Fruit fly (Drosophila melanogaster) whole organism, embryonic: ENCODE data around the gene Uxt.
A peak's percentile ranks its signal among the peaks of the same experiment; 100 is the strongest.

ENCODE experiments used
- Ada2b ChIP-seq: fragments of 200-800 bp; sonication (Bioruptor generic); IDR thresholded peaks from 2 replicates; pipeline ENCODE4 v1.3.6; 2022; ENCODE audit warnings: missing biosample characterization, missing genetic modification characterization
- Bgb ChIP-seq: fragments of 200-800 bp; sonication (Bioruptor generic); IDR thresholded peaks from 2 replicates; pipeline ENCODE4 v1.3.6; 2022; ENCODE audit warnings: missing biosample characterization, missing genetic modification characterization; ENCODE audit not compliant: partially characterized antibody
- CG10147 ChIP-seq: fragments of 200-800 bp; sonication (Bioruptor generic); optimal IDR thresholded peaks from 2 replicates; lab custom pipeline; 2019; ENCODE audit warnings: missing biosample characterization, mild to moderate bottlenecking, missing genetic modification characterization, moderate library complexity
- CG10959 ChIP-seq: fragments of 200-800 bp; sonication (Bioruptor generic); IDR thresholded peaks from 2 replicates; pipeline ENCODE4 v1.3.6; 2022; ENCODE audit warnings: missing biosample characterization, missing genetic modification characterization
- CG12744 ChIP-seq: fragments of 200-800 bp; sonication (Bioruptor generic); optimal IDR thresholded peaks from 2 replicates; lab custom pipeline; 2016; ENCODE audit warnings: missing biosample characterization, missing genetic modification characterization
- CG13424 ChIP-seq: fragments of 200-800 bp; sonication (Bioruptor generic); optimal IDR thresholded peaks from 2 replicates; lab custom pipeline; 2019; ENCODE audit warnings: missing biosample characterization, mild to moderate bottlenecking, missing genetic modification characterization, moderate library complexity
- CG16779 ChIP-seq: fragments of 200-800 bp; sonication (Bioruptor generic); IDR thresholded peaks from 2 replicates; pipeline ENCODE4 v1.3.6; 2022; ENCODE audit warnings: missing biosample characterization, missing genetic modification characterization
- CG17802 ChIP-seq: fragments of 200-800 bp; sonication (Bioruptor generic); optimal IDR thresholded peaks from 2 replicates; lab custom pipeline; 2018; ENCODE audit warnings: missing biosample characterization, mild to moderate bottlenecking, missing genetic modification characterization, moderate library complexity
- CG2199 ChIP-seq: fragments of 200-800 bp; sonication (Bioruptor generic); IDR thresholded peaks from 3 replicates; pipeline ENCODE4 v1.3.6; 2022; ENCODE audit warnings: missing biosample characterization, missing genetic modification characterization
- CG30020 ChIP-seq: fragments of 200-800 bp; optimal IDR thresholded peaks from 2 replicates; lab custom pipeline; 2019; ENCODE audit warnings: missing biosample characterization, mild to moderate bottlenecking, missing genetic modification characterization, moderate library complexity
- CG30403 ChIP-seq: fragments of 200-800 bp; sonication (Bioruptor generic); optimal IDR thresholded peaks from 3 replicates; lab custom pipeline; 2016; ENCODE audit warnings: missing biosample characterization, missing genetic modification characterization
- CG34422 ChIP-seq: fragments of 200-800 bp; sonication (Bioruptor generic); IDR thresholded peaks from 3 replicates; pipeline ENCODE4 v1.3.6; 2022; ENCODE audit warnings: missing biosample characterization, missing genetic modification characterization
- CG5953 ChIP-seq: fragments of 200-800 bp; sonication (Bioruptor generic); IDR thresholded peaks from 2 replicates; pipeline ENCODE4 v1.3.6; 2022; ENCODE audit warnings: missing biosample characterization, missing genetic modification characterization
- CG7745 ChIP-seq: fragments of 200-800 bp; sonication (Bioruptor generic); optimal IDR thresholded peaks from 2 replicates; lab custom pipeline; 2018; ENCODE audit warnings: missing biosample characterization, mild to moderate bottlenecking, missing genetic modification characterization, moderate library complexity
- CG9817 ChIP-seq: fragments of 200-800 bp; sonication (Bioruptor generic); optimal IDR thresholded peaks from 2 replicates; lab custom pipeline; 2018; ENCODE audit warnings: missing biosample characterization, mild to moderate bottlenecking, missing genetic modification characterization, moderate library complexity
- CG9932 ChIP-seq: fragments of 200-800 bp; sonication (Bioruptor generic); IDR thresholded peaks from 2 replicates; pipeline ENCODE4 v1.3.6; 2022; ENCODE audit warnings: missing biosample characterization, missing genetic modification characterization
- CHES-1-like ChIP-seq: fragments of 200-800 bp; sonication (Bioruptor generic); optimal IDR thresholded peaks from 2 replicates; lab custom pipeline; 2016; ENCODE audit warnings: missing biosample characterization, missing genetic modification characterization
- Chrac-16 ChIP-seq: fragments of 200-800 bp; sonication (Bioruptor generic); optimal IDR thresholded peaks from 3 replicates; lab custom pipeline; 2016; ENCODE audit warnings: missing biosample characterization, missing genetic modification characterization
- Deaf1 ChIP-seq: fragments of 200-800 bp; optimal IDR thresholded peaks from 3 replicates; lab custom pipeline; 2019; ENCODE audit warnings: missing biosample characterization, mild to moderate bottlenecking, missing genetic modification characterization, moderate library complexity
- Eip74EF ChIP-seq, 2 experiments: fragments of 200-800 bp in 1 of 2; fragments of >200 bp in 1 of 2; sonication (Bioruptor generic) in 1 of 2; optimal IDR thresholded peaks; 2 replicates each; lab custom pipeline; 2017 to 2019; ENCODE audit warnings: missing biosample characterization in 2 of 2, missing genetic modification characterization in 2 of 2, mild to moderate bottlenecking in 1 of 2, moderate library complexity in 1 of 2
- Hmx ChIP-seq: fragments of 200-800 bp; sonication (Bioruptor generic); optimal IDR thresholded peaks from 2 replicates; lab custom pipeline; 2016; ENCODE audit warnings: missing biosample characterization, missing genetic modification characterization
- Hr78 ChIP-seq, 2 experiments: fragments of 200-800 bp in 1 of 2; fragments of >200 bp in 1 of 2; sonication (Bioruptor generic) in 1 of 2; optimal IDR thresholded peaks; 2 replicates each; lab custom pipeline; 2017 to 2019; ENCODE audit warnings: missing biosample characterization in 2 of 2, missing genetic modification characterization in 2 of 2, mild to moderate bottlenecking in 1 of 2, moderate library complexity in 1 of 2
- Jarid2 ChIP-seq: fragments of 200-800 bp; sonication (Bioruptor generic); optimal IDR thresholded peaks from 3 replicates; lab custom pipeline; 2017; ENCODE audit warnings: mild to moderate bottlenecking, missing biosample characterization, missing genetic modification reagents, missing genetic modification characterization
- Mes4 ChIP-seq: fragments of 200-800 bp; sonication (Bioruptor generic); optimal IDR thresholded peaks from 2 replicates; lab custom pipeline; 2016; ENCODE audit warnings: missing biosample characterization, missing genetic modification characterization
- Neu2 ChIP-seq: fragments of 200-800 bp; sonication (Bioruptor generic); optimal IDR thresholded peaks from 3 replicates; lab custom pipeline; 2016; ENCODE audit warnings: missing biosample characterization, missing genetic modification characterization, borderline replicate concordance
- NfI ChIP-seq: fragments of 200-800 bp; sonication (Bioruptor generic); optimal IDR thresholded peaks from 3 replicates; lab custom pipeline; 2018; ENCODE audit warnings: missing biosample characterization, mild to moderate bottlenecking, missing genetic modification characterization, moderate library complexity
- Oaz ChIP-seq: fragments of 200-800 bp; sonication (Bioruptor generic); IDR thresholded peaks from 2 replicates; pipeline ENCODE4 v1.3.6; 2022; ENCODE audit warnings: missing biosample characterization, missing genetic modification characterization
- PHDP ChIP-seq: fragments of 200-800 bp; sonication (Bioruptor generic); optimal IDR thresholded peaks from 3 replicates; lab custom pipeline; 2018; ENCODE audit warnings: missing biosample characterization, mild to moderate bottlenecking, missing genetic modification characterization, moderate library complexity
- YL-1 ChIP-seq: fragments of 200-800 bp; sonication (Bioruptor generic); optimal IDR thresholded peaks from 3 replicates; lab custom pipeline; 2017; ENCODE audit warnings: missing biosample characterization, mild to moderate bottlenecking, missing genetic modification characterization
- bbx ChIP-seq: fragments of 200-800 bp; sonication (Bioruptor generic); IDR thresholded peaks from 2 replicates; pipeline ENCODE4 v1.3.6; 2022; ENCODE audit warnings: missing biosample characterization, missing genetic modification characterization; ENCODE audit not compliant: partially characterized antibody
- bcd ChIP-seq: fragments of 200-800 bp; sonication (Bioruptor generic); optimal IDR thresholded peaks from 2 replicates; lab custom pipeline; 2017; ENCODE audit warnings: missing biosample characterization, mild to moderate bottlenecking, missing genetic modification characterization
- chif ChIP-seq, 2 experiments: fragments of 200-800 bp; sonication (Bioruptor generic); optimal IDR thresholded peaks; 3 replicates each; lab custom pipeline; 2016; ENCODE audit warnings: missing biosample characterization in 2 of 2, missing genetic modification characterization in 2 of 2
- da ChIP-seq: fragments of 200-800 bp; sonication (Bioruptor generic); optimal IDR thresholded peaks from 2 replicates; lab custom pipeline; 2016; ENCODE audit warnings: missing biosample characterization, missing genetic modification characterization
- gem ChIP-seq: fragments of 200-800 bp; sonication (Bioruptor generic); optimal IDR thresholded peaks from 2 replicates; lab custom pipeline; 2019; ENCODE audit warnings: missing biosample characterization, mild to moderate bottlenecking, missing genetic modification characterization, moderate library complexity
- grau ChIP-seq: fragments of 200-800 bp; optimal IDR thresholded peaks from 3 replicates; lab custom pipeline; 2019; ENCODE audit warnings: missing biosample characterization, mild to moderate bottlenecking, missing genetic modification characterization, moderate library complexity
- hbn ChIP-seq: fragments of 200-800 bp; sonication (Bioruptor generic); IDR thresholded peaks from 2 replicates; pipeline ENCODE4 v1.3.6; 2022; ENCODE audit warnings: missing biosample characterization, missing genetic modification characterization; ENCODE audit not compliant: partially characterized antibody
- jumu ChIP-seq: fragments of 200-800 bp; sonication (Bioruptor generic); optimal IDR thresholded peaks from 3 replicates; lab custom pipeline; 2016; ENCODE audit warnings: missing biosample characterization, missing genetic modification characterization
- lilli ChIP-seq: fragments of 200-800 bp; sonication (Bioruptor generic); optimal IDR thresholded peaks from 3 replicates; lab custom pipeline; 2016; ENCODE audit warnings: missing biosample characterization, missing genetic modification characterization
- mam ChIP-seq: fragments of 200-800 bp; sonication (Bioruptor generic); optimal IDR thresholded peaks from 3 replicates; lab custom pipeline; 2016; ENCODE audit warnings: missing biosample characterization, missing genetic modification characterization
- mirr ChIP-seq: fragments of 200-800 bp; sonication (Bioruptor generic); optimal IDR thresholded peaks from 3 replicates; lab custom pipeline; 2018; ENCODE audit warnings: missing biosample characterization, mild to moderate bottlenecking, missing genetic modification characterization
- nerfin-2 ChIP-seq: fragments of 200-800 bp; sonication (Bioruptor generic); IDR thresholded peaks from 2 replicates; pipeline ENCODE4 v1.3.6; 2022; ENCODE audit warnings: missing biosample characterization, missing genetic modification characterization; ENCODE audit not compliant: partially characterized antibody
- pita ChIP-seq: fragments of 200-800 bp; sonication (Bioruptor generic); optimal IDR thresholded peaks from 2 replicates; lab custom pipeline; 2017; ENCODE audit warnings: missing biosample characterization, mild to moderate bottlenecking, missing genetic modification characterization
- repo ChIP-seq: fragments of 200-800 bp; sonication (Bioruptor generic); optimal IDR thresholded peaks from 2 replicates; lab custom pipeline; 2016; ENCODE audit warnings: missing biosample characterization, missing genetic modification characterization
- seq ChIP-seq: fragments of 200-800 bp; sonication (Bioruptor generic); IDR thresholded peaks from 2 replicates; pipeline ENCODE4 v1.3.6; 2022; ENCODE audit warnings: missing biosample characterization, missing genetic modification characterization
- sima ChIP-seq: fragments of 200-800 bp; sonication (Bioruptor generic); optimal IDR thresholded peaks from 2 replicates; lab custom pipeline; 2016; ENCODE audit warnings: missing biosample characterization, missing genetic modification characterization
- slp2 ChIP-seq: fragments of 200-800 bp; sonication (Bioruptor generic); optimal IDR thresholded peaks from 2 replicates; lab custom pipeline; 2016; ENCODE audit warnings: missing biosample characterization, missing genetic modification characterization
- tna ChIP-seq: fragments of 200-800 bp; sonication (Bioruptor generic); IDR thresholded peaks from 2 replicates; pipeline ENCODE4 v1.3.6; 2022; ENCODE audit warnings: missing biosample characterization, missing genetic modification characterization; ENCODE audit not compliant: partially characterized antibody
- yki ChIP-seq: fragments of >200 bp; optimal IDR thresholded peaks from 3 replicates; lab custom pipeline; 2018
- z ChIP-seq: fragments of 200-800 bp; sonication (Bioruptor generic); IDR thresholded peaks from 3 replicates; pipeline ENCODE4 v1.3.6; 2022; ENCODE audit warnings: missing biosample characterization, missing genetic modification characterization

The Uxt gene

dm6 chr2L:15271757-15272589, 15.6 kb downstream of the Uxt start, which contains the start of gene Cul3 (continued):
- 0 out of 2 replicates have a peak, but pooled peaks have one; percentile 19 for TF ChIP-seq Ada2b (GFP tag; lab: Robert Waterston, UW)
- no peak for TF ChIP-seq Eip74EF (GFP tag; optimal IDR thresholded peaks at IDR 0.05; lab: Kevin White, UChicago)
- no peak for TF ChIP-seq Chrac-16
- TF ChIP-seq z (GFP tag; lab: Robert Waterston, UW) = no peak
- TF ChIP-seq Mes4 = no peak
- no peak for TF ChIP-seq CG5953 (GFP tag; lab: Robert Waterston, UW)
- TF ChIP-seq Neu2 (GFP tag; lab: Kevin White, UChicago) = no peak
- no peak for TF ChIP-seq pita (GFP tag; lab: Kevin White, UChicago)
- no peak for TF ChIP-seq Oaz (GFP tag; lab: Robert Waterston, UW)
- peak; percentile 40 for TF ChIP-seq grau (tag; lab: Kevin White, UChicago)
- peak; percentile 38 for TF ChIP-seq CG9817 (tag; lab: Kevin White, UChicago)
- peak; percentile 36; the same call in 1 of the 2 replicates for TF ChIP-seq tna (GFP tag; lab: Robert Waterston, UW)
- TF ChIP-seq Hr78 (GFP tag; optimal IDR thresholded peaks at IDR 0.05; lab: Kevin White, UChicago) = no peak
- no peak for TF ChIP-seq sima (GFP tag; lab: Kevin White, UChicago)
- TF ChIP-seq hbn (GFP tag; lab: Robert Waterston, UW) = peak; percentile 72
- no peak for TF ChIP-seq repo
- no peak for TF ChIP-seq CG10147 (GFP tag; lab: Kevin White, UChicago)
- no peak for TF ChIP-seq YL-1
- TF ChIP-seq lilli = no peak
- TF ChIP-seq jumu (GFP tag; lab: Kevin White, UChicago) = no peak
- no peak for TF ChIP-seq CG12744 (GFP tag; lab: Kevin White, UChicago)
- TF ChIP-seq PHDP (tag; lab: Kevin White, UChicago) = no peak
- TF ChIP-seq CG30403 = no peak
- no peak for TF ChIP-seq Deaf1 (tag; lab: Kevin White, UChicago)
- no peak for TF ChIP-seq mam (GFP tag; lab: Kevin White, UChicago)
- no peak for TF ChIP-seq CG16779 (GFP tag; lab: Robert Waterston, UW)
- no peak for TF ChIP-seq NfI (GFP tag; lab: Kevin White, UChicago)
- TF ChIP-seq CG10959 (GFP tag; lab: Robert Waterston, UW) = no peak
- peak; percentile 41 for TF ChIP-seq CG30020 (tag; lab: Kevin White, UChicago)
- TF ChIP-seq CHES-1-like (GFP tag; lab: Kevin White, UChicago) = no peak
- TF ChIP-seq CG17802 (tag; lab: Kevin White, UChicago) = no peak
- TF ChIP-seq yki (lab: Kevin White, UChicago) = no peak
- TF ChIP-seq Bgb (GFP tag; lab: Robert Waterston, UW) = peak; percentile 76
- no peak for TF ChIP-seq bcd
- TF ChIP-seq mirr (GFP tag; lab: Kevin White, UChicago) = no peak
- TF ChIP-seq bbx (GFP tag; lab: Robert Waterston, UW) = peak; percentile 75
- TF ChIP-seq CG9932 = peak; percentile 29; the same call in 1 of the 2 replicates
- TF ChIP-seq Hmx (GFP tag; lab: Kevin White, UChicago) = no peak
- TF ChIP-seq seq = no peak
- TF ChIP-seq CG13424 (tag; lab: Kevin White, UChicago) = peak; percentile 15
- TF ChIP-seq chif (GFP tag; optimal IDR thresholded peaks at IDR 0.05; lab: Kevin White, UChicago) = no peak
- no peak for TF ChIP-seq da (GFP tag; lab: Kevin White, UChicago)
- TF ChIP-seq Jarid2 (GFP tag; lab: Kevin White, UChicago) = no peak
- peak; percentile 50 for TF ChIP-seq gem (tag; lab: Kevin White, UChicago)
- peak; percentile 35; the same call in 1 of the 3 replicates for TF ChIP-seq CG34422
- no peak for TF ChIP-seq slp2
- TF ChIP-seq CG7745 (tag; lab: Kevin White, UChicago) = no peak
- peak; percentile 77 for TF ChIP-seq nerfin-2 (GFP tag; lab: Robert Waterston, UW)
- TF ChIP-seq CG2199 (GFP tag; lab: Robert Waterston, UW) = no peak; the same call in 2 of the 3 replicates
